Worm (Caenorhabditis elegans) whole organism, L3 larva: ENCODE data around the gene W09H1.4.

Experiments used
- R02D3.7 ChIP-seq: fragments of 150-350 bp; optimal IDR thresholded peaks from 2 replicates; lab custom pipeline; 2014; ENCODE audit warnings: missing biosample characterization, missing genetic modification characterization
- ZK546.5 ChIP-seq: sonication (generic microtip); optimal IDR thresholded peaks from 2 replicates; lab custom pipeline; 2017; ENCODE audit warnings: missing biosample characterization, missing genetic modification characterization
- aly-2 ChIP-seq: fragments of 150-350 bp; optimal IDR thresholded peaks from 2 replicates; lab custom pipeline; 2014; ENCODE audit warnings: missing biosample characterization, missing genetic modification characterization
- ama-1 ChIP-seq: fragments of 150-350 bp; optimal IDR thresholded peaks from 2 replicates; lab custom pipeline; 2018
- ceh-16 ChIP-seq: sonication (generic microtip); optimal IDR thresholded peaks from 2 replicates; lab custom pipeline; 2017; ENCODE audit warnings: missing biosample characterization, missing genetic modification characterization
- ceh-82 ChIP-seq: fragments of 150-350 bp; optimal IDR thresholded peaks from 2 replicates; lab custom pipeline; 2014; ENCODE audit warnings: missing biosample characterization, missing genetic modification characterization
- daf-12 ChIP-seq: fragments of 150-350 bp; optimal IDR thresholded peaks from 2 replicates; lab custom pipeline; 2014; ENCODE audit warnings: missing biosample characterization, missing genetic modification reagents, missing genetic modification characterization
- egl-27 ChIP-seq: sonication (generic microtip); optimal IDR thresholded peaks from 4 replicates; lab custom pipeline; 2017; ENCODE audit warnings: missing biosample characterization, missing genetic modification reagents, missing genetic modification characterization
- elt-1 ChIP-seq: fragments of 150-350 bp; optimal IDR thresholded peaks from 2 replicates; lab custom pipeline; 2014; ENCODE audit warnings: missing biosample characterization, missing genetic modification characterization
- elt-2 ChIP-seq: sonication (generic microtip); optimal IDR thresholded peaks from 2 replicates; lab custom pipeline; 2016; ENCODE audit warnings: missing genetic modification reagents, mild to moderate bottlenecking, missing genetic modification characterization, missing compliant biosample characterization
- elt-3 ChIP-seq, 3 experiments: fragments of 150-350 bp in 1 of 3; sonication (generic microtip) in 2 of 3; optimal IDR thresholded peaks; 2 replicates in 2 of 3; 4 replicates in 1 of 3; lab custom pipeline; 2014 to 2017; ENCODE audit warnings: missing biosample characterization in 3 of 3, missing genetic modification characterization in 3 of 3
- eor-1 ChIP-seq, 2 experiments: fragments of 150-350 bp; optimal IDR thresholded peaks; 2 replicates each; lab custom pipeline; 2014 to 2018; ENCODE audit warnings: missing biosample characterization in 2 of 2, missing genetic modification characterization in 2 of 2
- fkh-10 ChIP-seq: sonication (generic microtip); optimal IDR thresholded peaks from 2 replicates; lab custom pipeline; 2017; ENCODE audit warnings: missing biosample characterization, missing genetic modification reagents, missing genetic modification characterization
- fkh-2 ChIP-seq: fragments of 150-350 bp; optimal IDR thresholded peaks from 2 replicates; lab custom pipeline; 2014; ENCODE audit warnings: missing biosample characterization, missing genetic modification reagents, missing genetic modification characterization
- fos-1 ChIP-seq: fragments of 150-350 bp; optimal IDR thresholded peaks from 2 replicates; lab custom pipeline; 2014; ENCODE audit warnings: missing biosample characterization, missing genetic modification characterization
- hmg-11 ChIP-seq: sonication (generic microtip); optimal IDR thresholded peaks from 2 replicates; lab custom pipeline; 2016; ENCODE audit warnings: missing genetic modification characterization, missing compliant biosample characterization
- jun-1 ChIP-seq: fragments of 150-350 bp; optimal IDR thresholded peaks from 2 replicates; lab custom pipeline; 2014; ENCODE audit warnings: missing biosample characterization, missing genetic modification reagents, missing genetic modification characterization
- lin-15B ChIP-seq: fragments of 150-350 bp; optimal IDR thresholded peaks from 2 replicates; lab custom pipeline; 2014; ENCODE audit warnings: missing biosample characterization, missing genetic modification characterization
- lin-39 ChIP-seq: fragments of 150-350 bp; optimal IDR thresholded peaks from 2 replicates; lab custom pipeline; 2018; ENCODE audit warnings: missing biosample characterization, missing genetic modification reagents, missing genetic modification characterization
- lsy-12 ChIP-seq: sonication (generic microtip); optimal IDR thresholded peaks from 2 replicates; lab custom pipeline; 2016; ENCODE audit warnings: mild to moderate bottlenecking, missing genetic modification characterization, missing compliant biosample characterization
- mdl-1 ChIP-seq: fragments of 150-350 bp; optimal IDR thresholded peaks from 2 replicates; lab custom pipeline; 2014; ENCODE audit warnings: missing biosample characterization, missing genetic modification characterization
- mml-1 ChIP-seq: fragments of 150-350 bp; sonication (generic microtip); optimal IDR thresholded peaks from 3 replicates; lab custom pipeline; 2014; ENCODE audit warnings: missing biosample characterization, missing genetic modification characterization
- nfya-1 ChIP-seq: sonication (generic microtip); optimal IDR thresholded peaks from 2 replicates; lab custom pipeline; 2017; ENCODE audit warnings: missing genetic modification characterization, mild to moderate bottlenecking, missing compliant biosample characterization, antibody characterized with exemption, moderate library complexity; ENCODE audit not compliant: insufficient read depth
- nhr-11 ChIP-seq: fragments of 150-350 bp; optimal IDR thresholded peaks from 2 replicates; lab custom pipeline; 2014; ENCODE audit warnings: missing biosample characterization, missing genetic modification characterization
- nhr-12 ChIP-seq: fragments of 150-350 bp; optimal IDR thresholded peaks from 2 replicates; lab custom pipeline; 2014; ENCODE audit warnings: missing biosample characterization, missing genetic modification characterization
- nhr-23 ChIP-seq: fragments of 150-350 bp; optimal IDR thresholded peaks from 2 replicates; lab custom pipeline; 2014; ENCODE audit warnings: missing biosample characterization, missing genetic modification reagents, missing genetic modification characterization
- nhr-237 ChIP-seq: fragments of 150-350 bp; optimal IDR thresholded peaks from 2 replicates; lab custom pipeline; 2014; ENCODE audit warnings: missing biosample characterization, missing genetic modification characterization
- nhr-25 ChIP-seq: sonication (generic microtip); optimal IDR thresholded peaks from 2 replicates; lab custom pipeline; 2017; ENCODE audit warnings: missing biosample characterization, missing genetic modification characterization
- nhr-28 ChIP-seq: fragments of 150-350 bp; optimal IDR thresholded peaks from 2 replicates; lab custom pipeline; 2014; ENCODE audit warnings: missing biosample characterization, missing genetic modification characterization
- nhr-43 ChIP-seq: sonication (generic microtip); optimal IDR thresholded peaks from 2 replicates; lab custom pipeline; 2016; ENCODE audit warnings: mild to moderate bottlenecking, missing genetic modification characterization, missing compliant biosample characterization; ENCODE audit not compliant: poor library complexity, severe bottlenecking
- nhr-67 ChIP-seq: fragments of 150-350 bp; optimal IDR thresholded peaks from 2 replicates; lab custom pipeline; 2014; ENCODE audit warnings: missing biosample characterization, missing genetic modification characterization
- nhr-76 ChIP-seq: fragments of 150-350 bp; sonication (generic microtip); optimal IDR thresholded peaks from 5 replicates; lab custom pipeline; 2014; ENCODE audit warnings: missing biosample characterization, missing genetic modification characterization
- nhr-77 ChIP-seq: fragments of 150-350 bp; optimal IDR thresholded peaks from 2 replicates; lab custom pipeline; 2014; ENCODE audit warnings: missing biosample characterization, missing genetic modification characterization
- pha-4 ChIP-seq: fragments of 150-350 bp; optimal IDR thresholded peaks from 2 replicates; lab custom pipeline; 2014; ENCODE audit warnings: missing biosample characterization, missing genetic modification reagents, missing genetic modification characterization
- pqm-1 ChIP-seq: fragments of 150-350 bp; optimal IDR thresholded peaks from 2 replicates; lab custom pipeline; 2017; ENCODE audit warnings: missing biosample characterization, missing genetic modification characterization, inconsistent platforms
- sea-2 ChIP-seq: fragments of 150-350 bp; sonication (generic microtip); optimal IDR thresholded peaks from 4 replicates; lab custom pipeline; 2014; ENCODE audit warnings: missing biosample characterization, missing genetic modification reagents, missing genetic modification characterization
- skn-1 ChIP-seq: fragments of 150-350 bp; optimal IDR thresholded peaks from 2 replicates; lab custom pipeline; 2014; ENCODE audit warnings: missing biosample characterization, missing genetic modification characterization
- snpc-4 ChIP-seq: fragments of 150-350 bp; optimal IDR thresholded peaks from 2 replicates; lab custom pipeline; 2014; ENCODE audit warnings: missing biosample characterization, missing genetic modification characterization
- tbx-2 ChIP-seq: sonication (generic microtip); optimal IDR thresholded peaks from 2 replicates; lab custom pipeline; 2016; ENCODE audit warnings: mild to moderate bottlenecking, missing genetic modification characterization, missing compliant biosample characterization
- unc-39 ChIP-seq: sonication (generic microtip); optimal IDR thresholded peaks from 4 replicates; lab custom pipeline; 2017; ENCODE audit warnings: missing biosample characterization, missing genetic modification characterization
- zag-1 ChIP-seq: fragments of 150-350 bp; optimal IDR thresholded peaks from 2 replicates; lab custom pipeline; 2014; ENCODE audit warnings: missing biosample characterization, missing genetic modification characterization
- ztf-11 ChIP-seq: fragments of 150-350 bp; optimal IDR thresholded peaks from 2 replicates; lab custom pipeline; 2014; ENCODE audit warnings: missing biosample characterization, missing genetic modification characterization
- ztf-4 ChIP-seq: fragments of 150-350 bp; optimal IDR thresholded peaks from 2 replicates; lab custom pipeline; 2014; ENCODE audit warnings: missing biosample characterization, missing genetic modification characterization

W09H1.4 gene

ce11 chrII:13184129-13184528, 801 bp downstream of the W09H1.4 start, which contains the start of gene W09H1.3:
W09H1.3 (plus strand) TSS chrII:13184429.
- TF ChIP-seq pha-4 (tag; lab: Kevin White, UChicago), result no peak
- TF ChIP-seq mml-1 (tag; lab: Kevin White, UChicago), result no peak
- TF ChIP-seq nhr-25, result no peak
- no peak for TF ChIP-seq daf-12 (tag; lab: Kevin White, UChicago)
- no peak for TF ChIP-seq nhr-12 (tag; lab: Kevin White, UChicago)
- no peak for TF ChIP-seq nhr-28 (tag; lab: Kevin White, UChicago)
- TF ChIP-seq sea-2 (GFP tag; lab: Kevin White, UChicago), result no peak
- TF ChIP-seq ZK546.5 (tag; lab: Kevin White, UChicago), result no peak

DNA sequence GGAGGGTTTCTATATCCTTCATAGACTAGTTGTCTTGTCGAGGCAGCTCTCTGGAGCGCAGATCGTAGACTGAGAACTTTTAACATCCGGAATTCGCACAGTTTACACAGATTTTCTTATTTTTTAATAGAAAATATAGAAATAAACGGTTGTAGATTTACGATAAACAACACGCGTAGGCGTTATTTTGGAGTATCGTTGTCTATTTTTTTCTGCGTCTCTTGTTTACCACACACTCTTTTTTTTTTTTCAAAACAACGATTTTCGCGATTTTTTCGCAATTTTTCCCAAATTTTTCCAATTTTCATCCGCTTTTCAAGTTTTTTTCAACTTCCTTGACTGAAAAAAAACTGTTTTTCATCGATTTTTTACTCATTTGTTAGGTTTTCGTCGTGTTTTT, 3.9 kb downstream of the W09H1.4 start, which contains the start of gene mecr-1:
Gene mecr-1, minus strand, starts transcription at position 127 of the 400 bp plus-strand sequence.
- TF ChIP-seq aly-2 (tag; lab: Kevin White, UChicago) (no peak), jun-1 (tag; lab: Kevin White, UChicago) (no peak), nhr-23 (tag; lab: Kevin White, UChicago) (peak; percentile 26), fos-1 (tag; lab: Kevin White, UChicago) (no peak), nhr-77 (no peak), nfya-1 (tag; lab: Kevin White, UChicago) (peak; percentile 37), sea-2 (GFP tag; lab: Kevin White, UChicago) (no peak), zag-1 (tag; lab: Kevin White, UChicago) (no peak), mdl-1 (tag; lab: Kevin White, UChicago) (no peak), mml-1 (tag; lab: Kevin White, UChicago) (no peak), elt-2 (tag; lab: Kevin White, UChicago) (no peak), snpc-4 (tag; lab: Kevin White, UChicago) (no peak), pqm-1 (tag; lab: Kevin White, UChicago) (peak; percentile 12), ZK546.5 (tag; lab: Kevin White, UChicago) (no peak), nhr-12 (tag; lab: Kevin White, UChicago) (no peak), fkh-10 (GFP tag; lab: Kevin White, UChicago) (no peak), lsy-12 (no peak), nhr-11 (no peak), eor-1 (tag; optimal IDR thresholded peaks at IDR 0.05; lab: Kevin White, UChicago) (no peak), ama-1 (lab: Kevin White, UChicago) (no peak), nhr-28 (tag; lab: Kevin White, UChicago) (no peak), lin-15B (tag; lab: Kevin White, UChicago) (peak; percentile 39), ztf-4 (tag; lab: Kevin White, UChicago) (no peak), nhr-67 (tag; lab: Kevin White, UChicago) (no peak), daf-12 (tag; lab: Kevin White, UChicago) (no peak), elt-1 (no peak), egl-27 (tag; lab: Kevin White, UChicago) (no peak), nhr-76 (tag; lab: Kevin White, UChicago) (no peak), ceh-82 (tag; lab: Kevin White, UChicago) (no peak), nhr-237 (tag; lab: Kevin White, UChicago) (no peak), R02D3.7 (tag; lab: Kevin White, UChicago) (peak; percentile 91), ceh-16 (tag; lab: Kevin White, UChicago) (no peak), hmg-11 (tag; lab: Kevin White, UChicago) (peak; percentile 70), nhr-25 (no peak), pha-4 (tag; lab: Kevin White, UChicago) (peak; percentile 65), skn-1 (tag; lab: Kevin White, UChicago) (peak; percentile 3), lin-39 (tag; lab: Kevin White, UChicago) (no peak), nhr-43 (no peak), fkh-2 (no peak), ztf-11 (tag; lab: Kevin White, UChicago) (no peak)
- TF ChIP-seq, all 47 proteins: peak for 8

DNA sequence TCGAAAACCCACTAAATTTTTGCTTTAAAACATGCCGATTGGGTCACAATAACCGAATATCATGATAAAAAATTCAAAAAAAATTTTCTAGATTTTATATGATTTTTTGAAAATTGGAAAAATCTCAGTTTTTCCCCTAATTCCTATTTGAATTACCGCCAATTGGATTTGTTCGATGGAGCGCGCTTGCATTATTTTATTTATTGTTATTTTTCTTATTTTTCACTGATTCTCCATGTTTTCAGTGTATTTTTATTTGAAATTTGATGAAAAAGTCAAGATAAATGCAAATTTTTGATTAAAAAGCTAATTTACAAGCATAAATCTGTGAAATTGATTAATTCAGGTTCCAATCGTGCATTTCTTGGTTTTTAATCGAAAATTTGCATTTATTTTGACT, 4.8 kb downstream of the W09H1.4 start:
- TF ChIP-seq elt-3 (tag; optimal IDR thresholded peaks at IDR 0.05; lab: Kevin White, UChicago), result no peak
- TF ChIP-seq tbx-2 (tag; lab: Kevin White, UChicago), result no peak
- TF ChIP-seq unc-39 (tag; lab: Kevin White, UChicago), result no peak
- TF ChIP-seq nhr-77, result no peak
- no peak for TF ChIP-seq nhr-237 (tag; lab: Kevin White, UChicago)
- TF ChIP-seq mdl-1 (tag; lab: Kevin White, UChicago), result no peak
